Fruit fly (Drosophila melanogaster) Kc167 (cell line): ENCODE results near the gene CG6661.

Source experiments
- psq ChIP-seq: fragments of >200 bp; optimal IDR thresholded peaks from 2 replicates; lab custom pipeline; 2017; ENCODE audit warnings: missing external identifiers
- ttk ChIP-seq: sonication (Bioruptor generic); optimal IDR thresholded peaks from 2 replicates; lab custom pipeline; 2017; ENCODE audit warnings: missing external identifiers

- TF ChIP-seq ttk (lab: Kevin White, UChicago) (no peak), psq (lab: Kevin White, UChicago) (no peak)
Measured at dm6 chr3L:14050944-14051548, 16.5 kb downstream of the CG6661 start, which contains the start of gene CG6833.
